Worm (Caenorhabditis elegans) whole organism, early embryonic: ENCODE data around the gene R02F2.5.

ENCODE experiments used
- F13C5.2 ChIP-seq: sonication (generic microtip); optimal IDR thresholded peaks from 2 replicates; lab custom pipeline; 2017; ENCODE audit warnings: mild to moderate bottlenecking, missing genetic modification characterization, inconsistent platforms, missing compliant biosample characterization
- aly-1 ChIP-seq: sonication (generic microtip); optimal IDR thresholded peaks from 2 replicates; lab custom pipeline; 2016; ENCODE audit warnings: missing genetic modification characterization, missing compliant biosample characterization
- ama-1 ChIP-seq: fragments of 150-350 bp; optimal IDR thresholded peaks from 2 replicates; lab custom pipeline; 2014
- flt-1 ChIP-seq: fragments of 200-800 bp; sonication (Bioruptor generic); IDR thresholded peaks from 2 replicates; pipeline ENCODE4 v1.3.6; 2022; ENCODE audit warnings: missing genetic modification characterization, missing compliant biosample characterization
- hnd-1 ChIP-seq: sonication (generic microtip); optimal IDR thresholded peaks from 2 replicates; lab custom pipeline; 2016; ENCODE audit warnings: missing genetic modification characterization, missing compliant biosample characterization
- tbx-11 ChIP-seq: fragments of 200-800 bp; sonication (Bioruptor generic); IDR thresholded peaks from 2 replicates; pipeline ENCODE4 v1.3.6; 2022; ENCODE audit warnings: missing genetic modification characterization, missing compliant biosample characterization

DNA sequence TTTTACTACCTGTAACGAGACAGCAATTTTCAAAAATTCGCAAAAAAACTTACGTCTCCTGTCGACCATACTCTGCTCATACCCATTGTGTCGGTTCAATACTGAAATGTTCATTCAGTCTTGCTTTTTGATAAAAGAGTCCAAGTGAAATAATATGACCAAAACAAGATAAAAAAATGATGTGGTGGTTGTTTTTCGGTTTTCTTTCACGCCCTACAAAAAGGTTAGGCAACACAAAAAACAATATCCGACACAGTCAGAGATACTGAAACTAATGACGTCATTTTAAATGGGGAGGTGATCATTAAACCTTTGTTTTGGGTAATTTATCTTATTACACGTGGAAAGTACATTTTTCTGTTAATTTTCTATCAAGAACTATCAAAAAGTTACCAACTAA is 16.1 kb downstream of the R02F2.5 start, which contains the start of gene R02F2.8:
- no peak for TF ChIP-seq tbx-11 (GFP tag; lab: Robert Waterston, UW)
- no peak for TF ChIP-seq F13C5.2 (tag; lab: Kevin White, UChicago)
- no peak for TF ChIP-seq ama-1 (lab: Kevin White, UChicago)
- no peak for TF ChIP-seq aly-1 (tag; lab: Kevin White, UChicago)
- TF ChIP-seq flt-1 (GFP tag; lab: Robert Waterston, UW): no peak
- no peak for TF ChIP-seq hnd-1 (tag; lab: Kevin White, UChicago)
